Fruit fly (Drosophila melanogaster) whole organism, adult: ENCODE measurements around the gene Cyp4d8.

ENCODE experiments used
- CG33017 ChIP-seq: fragments of 200-800 bp; sonication (Bioruptor generic); optimal IDR thresholded peaks from 2 replicates; lab custom pipeline; 2018; ENCODE audit warnings: missing biosample characterization, mild to moderate bottlenecking, missing genetic modification characterization, moderate library complexity
- Crg-1 ChIP-seq: fragments of 200-800 bp; sonication (Bioruptor generic); optimal IDR thresholded peaks from 2 replicates; lab custom pipeline; 2016; ENCODE audit warnings: missing biosample characterization, missing genetic modification characterization
- Hr96 ChIP-seq: fragments of 200-800 bp; sonication (Bioruptor generic); optimal IDR thresholded peaks from 2 replicates; lab custom pipeline; 2016; ENCODE audit warnings: missing biosample characterization, missing genetic modification characterization
- bab1 ChIP-seq: fragments of 200-800 bp; sonication (Bioruptor generic); optimal IDR thresholded peaks from 3 replicates; lab custom pipeline; 2019; ENCODE audit warnings: missing biosample characterization, mild to moderate bottlenecking, missing genetic modification characterization, moderate library complexity
- kay ChIP-seq: fragments of 200-800 bp; sonication (Bioruptor generic); peaks from one replicate; lab custom pipeline; 2016; ENCODE audit warnings: missing biosample characterization, missing genetic modification characterization, borderline replicate concordance
- toe ChIP-seq: fragments of 200-800 bp; sonication (Bioruptor generic); optimal IDR thresholded peaks from 2 replicates; lab custom pipeline; 2016; ENCODE audit warnings: missing biosample characterization, missing genetic modification characterization

DNA sequence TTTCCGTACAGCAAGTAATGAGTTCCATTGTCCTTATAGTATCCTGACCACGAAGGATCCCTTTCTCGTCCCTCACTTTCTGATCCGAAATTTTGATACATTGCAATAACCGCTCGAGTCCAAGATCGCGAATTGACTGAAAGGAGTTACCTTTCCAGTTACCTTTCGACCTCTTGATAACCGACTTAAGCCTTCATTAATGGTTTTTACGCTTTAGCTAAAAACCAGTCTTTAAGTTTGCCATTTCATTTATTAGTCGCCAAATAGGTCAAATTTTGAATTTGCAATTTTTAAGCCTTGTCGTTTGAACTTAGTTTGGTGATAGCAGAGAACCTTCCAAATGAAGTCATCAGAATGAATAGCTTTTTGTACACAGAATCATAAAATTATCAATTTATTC lies 46.4 kb upstream of the Cyp4d8 start, which contains the start of gene CG32376:
- TF ChIP-seq CG33017 (tag; lab: Kevin White, UChicago) (no peak), kay (GFP tag; lab: Kevin White, UChicago) (no peak), bab1 (GFP tag; lab: Kevin White, UChicago) (no peak), Hr96 (GFP tag; lab: Kevin White, UChicago) (no peak), toe (no peak), Crg-1 (GFP tag; lab: Kevin White, UChicago) (no peak)
